Worm (Caenorhabditis elegans): Measurements from ENCODE around the gene cnc-11.

The cnc-11 gene

ce11 chrV:1442042-1442441, at the start of gene cnc-11:
cnc-11 (plus strand) TSS chrV:1442342.
- TF ChIP-seq F37B4.10 (GFP tag; IDR thresholded peaks at IDR 0.05) (no peak), sea-2 (GFP tag; IDR thresholded peaks at IDR 0.05) (no peak), B0019.2 (GFP tag; conservative IDR thresholded peaks at IDR 0.05) (no peak), nhr-80 (tag; optimal IDR thresholded peaks at IDR 0.05) (no peak), mes-4 (tag; optimal IDR thresholded peaks at IDR 0.05) (no peak), egl-18 (GFP tag; IDR thresholded peaks at IDR 0.05) (no peak), ceh-40 (GFP tag; IDR thresholded peaks at IDR 0.05) (no peak), ccch-3 (GFP tag; optimal IDR thresholded peaks at IDR 0.05) (no peak), F52B5.7 (tag; optimal IDR thresholded peaks at IDR 0.05) (no peak), hmg-20 (GFP tag; IDR thresholded peaks at IDR 0.05) (no peak)

- TF ChIP-seq tbx-9 (tag; optimal IDR thresholded peaks at IDR 0.05; ENCODE audit: borderline replicate concordance) (no peak), tbp1 (GFP tag; optimal IDR thresholded peaks at IDR 0.05) (no peak), lir-1 (GFP tag; conservative IDR thresholded peaks at IDR 0.05) (no peak), ceh-27 (GFP tag; optimal IDR thresholded peaks at IDR 0.05) (no peak), Y67H2A.10 (GFP tag; conservative IDR thresholded peaks at IDR 0.05) (no peak), pbrm-1 (GFP tag; IDR thresholded peaks at IDR 0.05) (no peak)
Measured at ce11 chrV:1392900-1393299, 49.2 kb upstream of the cnc-11 start, which contains the start of gene Y75B7AR.1. Y75B7AR.1 (minus strand) TSS chrV:1393000.

DNA sequence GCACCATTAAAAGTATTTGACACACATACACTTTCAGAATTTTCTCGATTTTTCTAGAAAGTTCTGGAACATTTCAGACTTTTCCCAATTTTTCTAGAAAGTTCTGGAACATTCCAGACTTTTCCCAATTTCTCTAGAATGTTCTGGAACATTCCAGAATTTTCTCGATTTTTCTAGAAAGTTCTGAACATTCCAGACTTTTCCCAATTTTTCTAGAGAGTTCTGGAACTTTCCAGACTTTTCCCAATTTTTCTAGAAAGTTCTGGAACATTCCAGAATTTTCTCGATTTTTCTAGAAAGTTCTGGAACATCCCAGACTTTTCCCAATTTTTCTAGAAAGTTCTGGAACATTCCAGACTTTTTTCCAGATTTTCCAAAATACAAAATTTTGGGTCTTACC, 38.7 kb upstream of the cnc-11 start:
- TF ChIP-seq madf-6 (GFP tag; IDR thresholded peaks at IDR 0.05) (0 out of 2 replicates have a peak, but pooled peaks have one; percentile 27), hsf-1 (GFP tag; IDR thresholded peaks at IDR 0.05) (peak; percentile 91; the same call in 1 of the 2 replicates)

ce11 chrV:1408116-1408515, 34.0 kb upstream of the cnc-11 start:
- TF ChIP-seq let-526 (GFP tag; IDR thresholded peaks at IDR 0.05), result no peak
- no peak for TF ChIP-seq madf-10 (tag; optimal IDR thresholded peaks at IDR 0.05)
- no peak for TF ChIP-seq hlh-26 (GFP tag; conservative IDR thresholded peaks at IDR 0.05)
- TF ChIP-seq egl-18 (GFP tag; IDR thresholded peaks at IDR 0.05), result no peak
- TF ChIP-seq dox-1 (GFP tag; IDR thresholded peaks at IDR 0.05), result no peak
- TF ChIP-seq rpc-1 (optimal IDR thresholded peaks at IDR 0.05), result no peak
- no peak for TF ChIP-seq rpc-1 (tag; optimal IDR thresholded peaks at IDR 0.05)
- TF ChIP-seq dpff-1 (tag; optimal IDR thresholded peaks at IDR 0.05), result no peak
- TF ChIP-seq repo-1 (tag; optimal IDR thresholded peaks at IDR 0.05), result no peak
- no peak for TF ChIP-seq chd-7 (tag; optimal IDR thresholded peaks at IDR 0.05)
- TF ChIP-seq madf-3 (GFP tag; IDR thresholded peaks at IDR 0.05), result no peak
- TF ChIP-seq K11D2.4 (GFP tag; IDR thresholded peaks at IDR 0.05), result no peak
- no peak for TF ChIP-seq C17E4.6 (GFP tag; IDR thresholded peaks at IDR 0.05)
- TF ChIP-seq mxl-1 (tag; optimal IDR thresholded peaks at IDR 0.05), result no peak
- TF ChIP-seq D2030.7 (GFP tag; IDR thresholded peaks at IDR 0.05), result no peak
- TF ChIP-seq Y79H2A.3 (GFP tag; conservative IDR thresholded peaks at IDR 0.05), result no peak
- TF ChIP-seq Y53G8AR.9 (GFP tag; conservative IDR thresholded peaks at IDR 0.05), result no peak
- TF ChIP-seq F55B11.4 (tag; optimal IDR thresholded peaks at IDR 0.05; ENCODE audit: borderline replicate concordance, insufficient read depth), result no peak
- no peak for TF ChIP-seq somi-1 (GFP tag; optimal IDR thresholded peaks at IDR 0.05)
- no peak for TF ChIP-seq Y95B8A.8 (GFP tag; IDR thresholded peaks at IDR 0.05)
